Fruit fly (Drosophila melanogaster) S2 (cell line): ENCODE measurements around the gene Sdic1.
"Not testable (repeated sequence)": the region's sequence is repeated elsewhere in the genome, so short reads cannot be mapped to it uniquely, and the experiment has no call there.

ENCODE experiments used
- CG8478 ChIP-seq: fragments of >200 bp; optimal IDR thresholded peaks from 2 replicates; lab custom pipeline; 2018
- CTCF ChIP-seq, 2 experiments: fragments of >200 bp; optimal IDR thresholded peaks; 2 replicates each; lab custom pipeline; 2018

The Sdic1 gene

DNA sequence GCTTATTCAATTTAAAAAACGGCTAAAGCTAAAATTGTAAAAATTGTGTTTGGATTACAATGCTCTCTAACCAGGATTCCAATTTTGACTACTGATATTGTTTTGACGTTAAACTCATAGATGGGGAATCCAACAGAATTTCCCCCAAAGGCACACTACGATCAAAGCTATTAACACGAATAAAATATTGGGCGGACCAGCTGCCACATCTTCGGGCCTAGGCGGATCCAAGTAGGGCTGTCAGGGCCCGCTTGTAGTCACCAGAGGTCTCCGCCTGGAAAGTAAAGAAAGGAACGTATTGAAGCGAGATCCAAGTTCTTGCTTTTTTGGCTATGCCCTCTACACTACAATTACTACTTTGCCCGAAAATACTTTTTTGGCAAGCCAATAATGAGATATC lies at the start of gene Sdic1:
Sdic1 (minus strand) TSS at position 101 of the 400 bp plus-strand sequence.
- not testable (repeated sequence) for TF ChIP-seq CG8478; CTCF (optimal IDR thresholded peaks at IDR 0.05; lab: Kevin White, UChicago)

DNA sequence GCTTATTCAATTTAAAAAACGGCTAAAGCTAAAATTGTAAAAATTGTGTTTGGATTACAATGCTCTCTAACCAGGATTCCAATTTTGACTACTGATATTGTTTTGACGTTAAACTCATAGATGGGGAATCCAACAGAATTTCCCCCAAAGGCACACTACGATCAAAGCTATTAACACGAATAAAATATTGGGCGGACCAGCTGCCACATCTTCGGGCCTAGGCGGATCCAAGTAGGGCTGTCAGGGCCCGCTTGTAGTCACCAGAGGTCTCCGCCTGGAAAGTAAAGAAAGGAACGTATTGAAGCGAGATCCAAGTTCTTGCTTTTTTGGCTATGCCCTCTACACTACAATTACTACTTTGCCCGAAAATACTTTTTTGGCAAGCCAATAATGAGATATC lies 46.5 kb upstream of the Sdic1 start, which contains the start of gene Sdic4:
Sdic4 (minus strand) TSS at position 101 of the 400 bp plus-strand sequence.
- TF ChIP-seq CG8478; CTCF (optimal IDR thresholded peaks at IDR 0.05; lab: Kevin White, UChicago): not testable (repeated sequence)

- not testable (repeated sequence) for TF ChIP-seq CTCF (optimal IDR thresholded peaks at IDR 0.05; lab: Kevin White, UChicago); CG8478
These were observed 38.7 kb upstream of the Sdic1 start, which contains the start of gene SdicC for dm6 chrX:20217159-20217558. Gene SdicC, minus strand, starts transcription at chrX:20217259.

- TF ChIP-seq CTCF (optimal IDR thresholded peaks at IDR 0.05; lab: Kevin White, UChicago); CG8478: not testable (repeated sequence)
These were observed 31.1 kb upstream of the Sdic1 start, which contains the start of gene SdicB for dm6 chrX:20209503-20209902. Gene SdicB, minus strand, starts transcription at chrX:20209603.

- not testable (repeated sequence) for TF ChIP-seq CTCF (optimal IDR thresholded peaks at IDR 0.05; lab: Kevin White, UChicago); CG8478
These were observed 23.4 kb upstream of the Sdic1 start, which contains the start of gene SdicA for dm6 chrX:20201833-20202232. Gene SdicA, minus strand, starts transcription at chrX:20201933.

DNA sequence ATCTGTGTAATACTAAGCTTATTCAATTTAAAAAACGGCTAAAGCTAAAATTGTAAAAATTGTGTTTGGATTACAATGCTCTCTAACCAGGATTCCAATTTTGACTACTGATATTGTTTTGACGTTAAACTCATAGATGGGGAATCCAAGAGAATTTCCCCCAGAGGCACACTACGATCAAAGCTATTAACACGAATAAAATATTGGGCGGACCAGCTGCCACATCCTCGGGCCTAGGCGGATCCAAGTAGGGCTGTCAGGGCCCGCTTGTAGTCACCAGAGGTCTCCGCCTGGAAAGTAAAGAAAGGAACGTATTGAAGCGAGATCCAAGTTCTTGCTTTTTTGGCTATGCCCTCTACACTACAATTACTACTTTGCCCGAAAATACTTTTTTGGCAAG lies 15.7 kb upstream of the Sdic1 start, which contains the start of gene Sdic3:
Sdic3 (minus strand) TSS at position 101 of the 400 bp plus-strand sequence.
- not testable (repeated sequence) for TF ChIP-seq CG8478; CTCF (optimal IDR thresholded peaks at IDR 0.05; lab: Kevin White, UChicago)

DNA sequence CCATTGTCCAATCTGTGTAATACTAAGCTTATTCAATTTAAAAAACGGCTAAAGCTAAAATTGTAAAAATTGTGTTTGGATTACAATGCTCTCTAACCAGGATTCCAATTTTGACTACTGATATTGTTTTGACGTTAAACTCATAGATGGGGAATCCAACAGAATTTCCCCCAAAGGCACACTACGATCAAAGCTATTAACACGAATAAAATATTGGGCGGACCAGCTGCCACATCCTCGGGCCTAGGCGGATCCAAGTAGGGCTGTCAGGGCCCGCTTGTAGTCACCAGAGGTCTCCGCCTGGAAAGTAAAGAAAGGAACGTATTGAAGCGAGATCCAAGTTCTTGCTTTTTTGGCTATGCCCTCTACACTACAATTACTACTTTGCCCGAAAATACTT lies 7.9 kb upstream of the Sdic1 start, which contains the start of gene Sdic2:
Sdic2 (minus strand) TSS at position 101 of the 400 bp plus-strand sequence.
- not testable (repeated sequence) for TF ChIP-seq CTCF (optimal IDR thresholded peaks at IDR 0.05; lab: Kevin White, UChicago); CG8478

dm6 chrX:20173464-20173995 lies 4.9 kb downstream of the Sdic1 start, which contains the start of gene AnxB10:
Gene AnxB10, minus strand, starts transcription at chrX:20173514.
- no peak for TF ChIP-seq CTCF (optimal IDR thresholded peaks at IDR 0.05; lab: Kevin White, UChicago)
- TF ChIP-seq CG8478: no peak

DNA sequence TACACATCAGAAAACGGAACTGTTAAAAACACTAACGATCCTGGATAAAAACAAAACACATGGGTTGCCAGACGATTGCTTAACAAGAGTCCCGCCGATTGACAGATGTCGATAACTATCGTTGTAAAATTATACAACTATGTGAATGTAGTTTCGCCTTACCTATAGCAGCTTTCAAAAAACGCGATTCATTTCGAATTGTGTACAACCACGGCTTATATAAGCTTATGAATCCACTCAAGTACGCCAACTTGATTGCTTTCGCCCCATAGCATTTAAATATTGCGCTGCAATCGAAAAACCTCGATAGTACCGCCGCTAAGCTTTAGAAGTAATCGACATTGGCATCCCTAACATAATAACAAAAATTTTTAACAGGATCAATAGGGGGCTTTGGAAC lies 8.5 kb downstream of the Sdic1 start, which contains the start of the genes CG9581 and CG9578:
CG9581 (minus strand) TSS at position 84 of the 400 bp plus-strand sequence.
CG9578 (plus strand) TSS at position 325 of the 400 bp plus-strand sequence.
- TF ChIP-seq CG8478 (no peak), CTCF (optimal IDR thresholded peaks at IDR 0.05; lab: Kevin White, UChicago) (no peak)

- no peak for TF ChIP-seq CTCF (optimal IDR thresholded peaks at IDR 0.05; lab: Kevin White, UChicago)
- TF ChIP-seq CG8478: no peak
These were observed 11.9 kb downstream of the Sdic1 start, which contains the start of gene CG9577 for dm6 chrX:20166484-20167038. Gene CG9577, plus strand, starts transcription at chrX:20166673.

- TF ChIP-seq CTCF (optimal IDR thresholded peaks at IDR 0.05; lab: Kevin White, UChicago): peak in 1 of 2 experiments; percentile 30
- TF ChIP-seq CG8478: no peak
These were observed 12.5 kb downstream of the Sdic1 start, which contains the start of gene Phf7 for dm6 chrX:20165773-20166412. Gene Phf7, minus strand, starts transcription at chrX:20165830.

dm6 chrX:20162586-20162985 lies 15.9 kb downstream of the Sdic1 start:
- TF ChIP-seq CTCF (optimal IDR thresholded peaks at IDR 0.05; lab: Kevin White, UChicago): no peak
- no peak for TF ChIP-seq CG8478

- TF ChIP-seq CG8478 (no peak), CTCF (optimal IDR thresholded peaks at IDR 0.05; lab: Kevin White, UChicago) (no peak)
These were observed 18.7 kb downstream of the Sdic1 start, which contains the start of gene Rab35 for dm6 chrX:20159679-20160140. Gene Rab35, minus strand, starts transcription at chrX:20159872.

dm6 chrX:20158943-20159385 lies 19.5 kb downstream of the Sdic1 start:
- TF ChIP-seq CTCF (optimal IDR thresholded peaks at IDR 0.05; lab: Kevin White, UChicago) (no peak), CG8478 (no peak)

- no peak for TF ChIP-seq CG8478
- no peak for TF ChIP-seq CTCF (optimal IDR thresholded peaks at IDR 0.05; lab: Kevin White, UChicago)
These were observed 19.9 kb downstream of the Sdic1 start for dm6 chrX:20158491-20158890.
